Worm (Caenorhabditis elegans): ENCODE measurements around the gene flp-13.
A peak's percentile ranks its signal among the peaks of the same experiment; 100 is the strongest.

The flp-13 gene

ce11 chrIV:7734173-7734572 lies 36.0 kb upstream of the flp-13 start:
- TF ChIP-seq elt-2 (tag; optimal IDR thresholded peaks at IDR 0.05) (peak; percentile 36), ceh-30 (tag; optimal IDR thresholded peaks at IDR 0.05) (no peak)

ce11 chrIV:7731960-7732359 lies 33.7 kb upstream of the flp-13 start, which contains the start of the genes C50F7.9 and C50F7.3:
TSS of gene C50F7.9 (minus strand) at chrIV:7732060.
TSS of gene C50F7.3 (plus strand) at chrIV:7732329.
- no peak for TF ChIP-seq rnt-1 (tag; optimal IDR thresholded peaks at IDR 0.05)
- no peak for TF ChIP-seq odd-2 (tag; optimal IDR thresholded peaks at IDR 0.05)
- TF ChIP-seq ets-4 (tag; optimal IDR thresholded peaks at IDR 0.05) = no peak
- no peak for TF ChIP-seq dve-1 (tag; optimal IDR thresholded peaks at IDR 0.05)
- TF ChIP-seq hlh-8 (tag; optimal IDR thresholded peaks at IDR 0.05) = no peak
- no peak for TF ChIP-seq tbx-2 (tag; optimal IDR thresholded peaks at IDR 0.05)
- no peak for TF ChIP-seq ceh-2 (tag; optimal IDR thresholded peaks at IDR 0.05)
- TF ChIP-seq pros-1 (tag; optimal IDR thresholded peaks at IDR 0.05) = no peak
- TF ChIP-seq fax-1 (tag; optimal IDR thresholded peaks at IDR 0.05) = no peak
- no peak for TF ChIP-seq unc-86 (tag; optimal IDR thresholded peaks at IDR 0.05)
- TF ChIP-seq nfya-1 (tag; optimal IDR thresholded peaks at IDR 0.05) = no peak
- TF ChIP-seq F13H6.1 (tag; optimal IDR thresholded peaks at IDR 0.05) = no peak
- TF ChIP-seq ztf-16 (tag; optimal IDR thresholded peaks at IDR 0.05) = no peak
- TF ChIP-seq ceh-18 (tag; optimal IDR thresholded peaks at IDR 0.05) = no peak
- no peak for TF ChIP-seq K02D7.2 (tag; optimal IDR thresholded peaks at IDR 0.05)

ce11 chrIV:7728402-7728963 lies 30.3 kb upstream of the flp-13 start, which contains the start of gene sucg-1:
TSS of gene sucg-1 (plus strand) at chrIV:7728913.
- TF ChIP-seq pax-1 (tag; optimal IDR thresholded peaks at IDR 0.05) (no peak), ceh-31 (tag; optimal IDR thresholded peaks at IDR 0.05) (no peak), fkh-6 (tag; optimal IDR thresholded peaks at IDR 0.05) (no peak), ahr-1 (tag; optimal IDR thresholded peaks at IDR 0.05) (no peak), ref-2 (tag; optimal IDR thresholded peaks at IDR 0.05) (no peak), K09A11.1 (tag; optimal IDR thresholded peaks at IDR 0.05; ENCODE audit: insufficient read depth) (no peak), lim-6 (tag; optimal IDR thresholded peaks at IDR 0.05) (no peak), Y22D7AL.16 (tag; optimal IDR thresholded peaks at IDR 0.05) (no peak), hlh-13 (GFP tag; optimal IDR thresholded peaks at IDR 0.05) (no peak), ets-4 (tag; optimal IDR thresholded peaks at IDR 0.05) (no peak), hlh-6 (tag; optimal IDR thresholded peaks at IDR 0.05) (no peak), ceh-45 (GFP tag; IDR thresholded peaks at IDR 0.05) (no peak), ceh-22 (tag; optimal IDR thresholded peaks at IDR 0.05) (no peak)

- TF ChIP-seq unc-3 (GFP tag; conservative IDR thresholded peaks at IDR 0.05) = no peak
- no peak for TF ChIP-seq unc-3 (tag; optimal IDR thresholded peaks at IDR 0.05)
- TF ChIP-seq hlh-6 (tag; optimal IDR thresholded peaks at IDR 0.05) = peak; percentile 21
Observed at ce11 chrIV:7727258-7727657, 29.0 kb upstream of the flp-13 start.

ce11 chrIV:7726325-7726724 lies 28.1 kb upstream of the flp-13 start, which contains the start of gene C50F7.5:
TSS of gene C50F7.5 (plus strand) at chrIV:7726719.
- no peak for TF ChIP-seq pha-2 (tag; optimal IDR thresholded peaks at IDR 0.05)
- TF ChIP-seq mec-3 (tag; optimal IDR thresholded peaks at IDR 0.05; ENCODE audit: borderline replicate concordance) = no peak
- no peak for TF ChIP-seq ceh-31 (tag; optimal IDR thresholded peaks at IDR 0.05)
- TF ChIP-seq sdc-2 (tag; optimal IDR thresholded peaks at IDR 0.05) = no peak
- TF ChIP-seq ets-4 (tag; optimal IDR thresholded peaks at IDR 0.05) = no peak
- no peak for TF ChIP-seq fkh-6 (tag; optimal IDR thresholded peaks at IDR 0.05)
- TF ChIP-seq unc-3 (GFP tag; conservative IDR thresholded peaks at IDR 0.05) = no peak
- no peak for TF ChIP-seq unc-3 (tag; optimal IDR thresholded peaks at IDR 0.05)
- no peak for TF ChIP-seq elt-2 (tag; optimal IDR thresholded peaks at IDR 0.05)
- TF ChIP-seq npax-4 (tag; optimal IDR thresholded peaks at IDR 0.05) = no peak
- no peak for TF ChIP-seq ttx-3 (tag; optimal IDR thresholded peaks at IDR 0.05)
- no peak for TF ChIP-seq lin-11 (tag; optimal IDR thresholded peaks at IDR 0.05)
- TF ChIP-seq dve-1 (tag; optimal IDR thresholded peaks at IDR 0.05) = no peak
- no peak for TF ChIP-seq pag-3 (tag; optimal IDR thresholded peaks at IDR 0.05; ENCODE audit: borderline replicate concordance)
- no peak for TF ChIP-seq sox-4 (tag; optimal IDR thresholded peaks at IDR 0.05)

Measured in whole organism, late embryonic.